Fruit fly (Drosophila melanogaster) whole organism, embryonic: ENCODE results near the gene CG13309.

ENCODE experiments used
- Atf3 ChIP-seq: fragments of 200-800 bp; sonication (Bioruptor generic); optimal IDR thresholded peaks from 3 replicates; lab custom pipeline; 2016; ENCODE audit warnings: missing biosample characterization, missing genetic modification characterization
- CG10366 ChIP-seq: fragments of 200-800 bp; sonication (Bioruptor generic); IDR thresholded peaks from 2 replicates; pipeline ENCODE4 v1.3.6; 2022; ENCODE audit warnings: missing biosample characterization, missing genetic modification characterization
- CG11504 ChIP-seq: fragments of 200-800 bp; sonication (Bioruptor generic); optimal IDR thresholded peaks from 3 replicates; lab custom pipeline; 2019; ENCODE audit warnings: missing biosample characterization, mild to moderate bottlenecking, missing genetic modification characterization, moderate library complexity
- CG11723 ChIP-seq: fragments of 200-800 bp; sonication (Bioruptor generic); optimal IDR thresholded peaks from 2 replicates; lab custom pipeline; 2017; ENCODE audit warnings: missing biosample characterization, mild to moderate bottlenecking, missing genetic modification characterization
- CG12104 ChIP-seq: fragments of 200-800 bp; sonication (Bioruptor generic); optimal IDR thresholded peaks from 3 replicates; lab custom pipeline; 2016; ENCODE audit warnings: missing biosample characterization, missing genetic modification characterization
- CG14860 ChIP-seq: fragments of 200-800 bp; sonication (Bioruptor generic); IDR thresholded peaks from 3 replicates; pipeline ENCODE4 v1.3.6; 2022; ENCODE audit warnings: missing biosample characterization, missing genetic modification characterization; ENCODE audit not compliant: partially characterized antibody
- CG17912 ChIP-seq: fragments of 200-800 bp; sonication (Bioruptor generic); optimal IDR thresholded peaks from 2 replicates; lab custom pipeline; 2018; ENCODE audit warnings: missing biosample characterization, mild to moderate bottlenecking, missing genetic modification characterization
- CG18599 ChIP-seq: fragments of 200-800 bp; sonication (Bioruptor generic); optimal IDR thresholded peaks from 3 replicates; lab custom pipeline; 2017; ENCODE audit warnings: missing biosample characterization, missing genetic modification characterization, mild to moderate bottlenecking, moderate library complexity, missing genetic modification reagents
- CG18619 ChIP-seq: fragments of 200-800 bp; sonication (Bioruptor generic); optimal IDR thresholded peaks from 3 replicates; lab custom pipeline; 2017; ENCODE audit warnings: missing biosample characterization, mild to moderate bottlenecking, missing genetic modification characterization
- CG2116 ChIP-seq: fragments of 200-800 bp; sonication (Bioruptor generic); optimal IDR thresholded peaks from 3 replicates; lab custom pipeline; 2018; ENCODE audit warnings: missing biosample characterization, mild to moderate bottlenecking, missing genetic modification characterization
- CG2199 ChIP-seq: fragments of 200-800 bp; sonication (Bioruptor generic); IDR thresholded peaks from 3 replicates; pipeline ENCODE4 v1.3.6; 2022; ENCODE audit warnings: missing biosample characterization, missing genetic modification characterization
- CG30403 ChIP-seq: fragments of 200-800 bp; sonication (Bioruptor generic); optimal IDR thresholded peaks from 3 replicates; lab custom pipeline; 2016; ENCODE audit warnings: missing biosample characterization, missing genetic modification characterization
- CG30431 ChIP-seq: fragments of 200-800 bp; sonication (Bioruptor generic); optimal IDR thresholded peaks from 2 replicates; lab custom pipeline; 2017; ENCODE audit warnings: missing biosample characterization, missing genetic modification characterization
- CG34224 ChIP-seq: fragments of 200-800 bp; sonication (Bioruptor generic); IDR thresholded peaks from 3 replicates; pipeline ENCODE4 v1.3.6; 2022; ENCODE audit warnings: missing biosample characterization, missing genetic modification characterization; ENCODE audit not compliant: partially characterized antibody
- CG42726 ChIP-seq: fragments of 200-800 bp; sonication (Bioruptor generic); IDR thresholded peaks from 2 replicates; pipeline ENCODE4 v1.3.6; 2022; ENCODE audit warnings: missing biosample characterization, missing genetic modification characterization; ENCODE audit not compliant: partially characterized antibody
- CG43689 ChIP-seq: fragments of 200-800 bp; sonication (Bioruptor generic); IDR thresholded peaks from 2 replicates; pipeline ENCODE4 v1.3.6; 2022; ENCODE audit warnings: missing biosample characterization, missing genetic modification characterization
- CG6254 ChIP-seq: fragments of 200-800 bp; sonication (Bioruptor generic); optimal IDR thresholded peaks from 3 replicates; lab custom pipeline; 2017; ENCODE audit warnings: mild to moderate bottlenecking, missing biosample characterization, missing genetic modification reagents, missing genetic modification characterization
- CG6272 ChIP-seq: fragments of 200-800 bp; sonication (Bioruptor generic); IDR thresholded peaks from 2 replicates; pipeline ENCODE4 v1.3.6; 2022; ENCODE audit warnings: missing biosample characterization, missing genetic modification characterization
- CG6854 ChIP-seq: fragments of 200-800 bp; sonication (Bioruptor generic); optimal IDR thresholded peaks from 3 replicates; lab custom pipeline; 2017; ENCODE audit warnings: missing biosample characterization, mild to moderate bottlenecking, missing genetic modification characterization
- CkIIα-i1 ChIP-seq: fragments of 200-800 bp; sonication (Bioruptor generic); IDR thresholded peaks from 2 replicates; pipeline ENCODE4 v1.3.6; 2022; ENCODE audit warnings: missing biosample characterization, missing genetic modification characterization
- Dll ChIP-seq: fragments of 200-800 bp; sonication (Bioruptor generic); IDR thresholded peaks from 4 replicates; pipeline ENCODE4 v1.3.6; 2022; ENCODE audit warnings: missing biosample characterization, missing genetic modification characterization; ENCODE audit not compliant: partially characterized antibody
- H2.0 ChIP-seq: fragments of 200-800 bp; sonication (Bioruptor generic); IDR thresholded peaks from 2 replicates; pipeline ENCODE4 v1.3.6; 2022; ENCODE audit warnings: missing biosample characterization, missing genetic modification characterization
- Hand ChIP-seq: fragments of 200-800 bp; sonication (Bioruptor generic); optimal IDR thresholded peaks from 2 replicates; lab custom pipeline; 2017; ENCODE audit warnings: mild to moderate bottlenecking, missing biosample characterization, missing genetic modification reagents, missing genetic modification characterization
- Lpt ChIP-seq: fragments of >200 bp; optimal IDR thresholded peaks from 2 replicates; lab custom pipeline; 2018; ENCODE audit warnings: missing biosample characterization, missing genetic modification characterization
- Nf-YA ChIP-seq: fragments of 200-800 bp; sonication (Bioruptor generic); IDR thresholded peaks from 2 replicates; pipeline ENCODE4 v1.3.6; 2022; ENCODE audit warnings: missing biosample characterization, missing genetic modification characterization
- Nf-YC ChIP-seq: fragments of 200-800 bp; optimal IDR thresholded peaks from 3 replicates; lab custom pipeline; 2019; ENCODE audit warnings: missing biosample characterization, mild to moderate bottlenecking, missing genetic modification characterization, moderate library complexity
- Ptx1 ChIP-seq: fragments of 200-800 bp; sonication (Bioruptor generic); IDR thresholded peaks from 2 replicates; pipeline ENCODE4 v1.3.6; 2022; ENCODE audit warnings: missing biosample characterization, missing genetic modification characterization
- Rfx ChIP-seq: fragments of 200-800 bp; sonication (Bioruptor generic); IDR thresholded peaks from 2 replicates; pipeline ENCODE4 v1.3.6; 2022; ENCODE audit warnings: missing biosample characterization, missing genetic modification characterization
- al ChIP-seq: fragments of 200-800 bp; sonication (Bioruptor generic); IDR thresholded peaks from 2 replicates; pipeline ENCODE4 v1.3.6; 2022; ENCODE audit warnings: missing biosample characterization, missing genetic modification characterization
- az2 ChIP-seq: fragments of 200-800 bp; sonication (Bioruptor generic); optimal IDR thresholded peaks from 3 replicates; lab custom pipeline; 2016; ENCODE audit warnings: missing biosample characterization, missing genetic modification characterization
- bsh ChIP-seq, 2 experiments: fragments of 200-800 bp; sonication (Bioruptor generic); optimal IDR thresholded peaks; 2 replicates each; lab custom pipeline; 2017 to 2018; ENCODE audit warnings: mild to moderate bottlenecking in 2 of 2, missing biosample characterization in 2 of 2, missing genetic modification characterization in 2 of 2, moderate library complexity in 1 of 2
- ci ChIP-seq: fragments of 200-800 bp; sonication (Bioruptor generic); IDR thresholded peaks from 3 replicates; pipeline ENCODE4 v1.3.6; 2022; ENCODE audit warnings: missing biosample characterization, missing genetic modification characterization
- dmrt11E ChIP-seq: fragments of 200-800 bp; sonication (Bioruptor generic); optimal IDR thresholded peaks from 3 replicates; lab custom pipeline; 2018; ENCODE audit warnings: missing biosample characterization, mild to moderate bottlenecking, missing genetic modification characterization, moderate library complexity
- dpn ChIP-seq, 2 experiments: fragments of 200-800 bp; sonication (Bioruptor generic); optimal IDR thresholded peaks; 3 replicates each; lab custom pipeline; 2016; ENCODE audit warnings: missing biosample characterization in 2 of 2, missing genetic modification characterization in 2 of 2
- ems ChIP-seq: fragments of 200-800 bp; sonication (Bioruptor generic); optimal IDR thresholded peaks from 3 replicates; lab custom pipeline; 2016; ENCODE audit warnings: missing biosample characterization, missing genetic modification characterization
- gcm ChIP-seq: fragments of 200-800 bp; sonication (Bioruptor generic); optimal IDR thresholded peaks from 2 replicates; lab custom pipeline; 2019; ENCODE audit warnings: missing biosample characterization, mild to moderate bottlenecking, missing genetic modification characterization, moderate library complexity
- gem ChIP-seq: fragments of 200-800 bp; sonication (Bioruptor generic); optimal IDR thresholded peaks from 2 replicates; lab custom pipeline; 2019; ENCODE audit warnings: missing biosample characterization, mild to moderate bottlenecking, missing genetic modification characterization, moderate library complexity
- jing ChIP-seq: fragments of 200-800 bp; sonication (Bioruptor generic); optimal IDR thresholded peaks from 2 replicates; lab custom pipeline; 2018; ENCODE audit warnings: missing biosample characterization, mild to moderate bottlenecking, missing genetic modification characterization
- lov ChIP-seq, 2 experiments: fragments of 200-800 bp in 1 of 2; fragments of >200 bp in 1 of 2; sonication (Bioruptor generic) in 1 of 2; IDR thresholded peaks in 1 of 2; optimal IDR thresholded peaks in 1 of 2; 2 replicates in 1 of 2; 3 replicates in 1 of 2; pipeline versions ENCODE4 v1.3.6 to Lab custom; 2017 to 2022; ENCODE audit warnings: missing biosample characterization in 1 of 2, missing genetic modification characterization in 1 of 2
- mld ChIP-seq: fragments of 200-800 bp; sonication (Bioruptor generic); IDR thresholded peaks from 3 replicates; pipeline ENCODE4 v1.3.6; 2022; ENCODE audit warnings: missing biosample characterization, missing genetic modification characterization; ENCODE audit not compliant: partially characterized antibody
- pros ChIP-seq: fragments of 200-800 bp; sonication (Bioruptor generic); optimal IDR thresholded peaks from 3 replicates; lab custom pipeline; 2019; ENCODE audit warnings: missing biosample characterization, mild to moderate bottlenecking, missing genetic modification characterization, moderate library complexity
- ranshi ChIP-seq: fragments of 200-800 bp; sonication (Bioruptor generic); IDR thresholded peaks from 2 replicates; pipeline ENCODE4 v1.3.6; 2022; ENCODE audit warnings: missing biosample characterization, missing genetic modification characterization
- ssp ChIP-seq: fragments of 200-800 bp; sonication (Bioruptor generic); IDR thresholded peaks from 2 replicates; pipeline ENCODE4 v1.3.6; 2022; ENCODE audit warnings: missing biosample characterization, missing genetic modification characterization
- tio ChIP-seq: fragments of 200-800 bp; sonication (Bioruptor generic); optimal IDR thresholded peaks from 2 replicates; lab custom pipeline; 2017; ENCODE audit warnings: missing biosample characterization, missing genetic modification characterization, inconsistent platforms
- trem ChIP-seq: fragments of 200-800 bp; optimal IDR thresholded peaks from 3 replicates; lab custom pipeline; 2019; ENCODE audit warnings: missing biosample characterization, mild to moderate bottlenecking, missing genetic modification characterization, moderate library complexity
- ttk ChIP-seq: fragments of 200-800 bp; sonication (Bioruptor generic); IDR thresholded peaks from 2 replicates; pipeline ENCODE4 v2.1.2; 2022; ENCODE audit warnings: missing biosample characterization, missing genetic modification characterization
- wor ChIP-seq: fragments of 200-800 bp; sonication (Bioruptor generic); IDR thresholded peaks from 2 replicates; pipeline ENCODE4 v1.3.6; 2022; ENCODE audit warnings: missing biosample characterization, missing genetic modification characterization
- yki ChIP-seq: fragments of >200 bp; optimal IDR thresholded peaks from 3 replicates; lab custom pipeline; 2018
- zen2 ChIP-seq: fragments of 200-800 bp; sonication (Bioruptor generic); IDR thresholded peaks from 3 replicates; pipeline ENCODE4 v1.3.6; 2022; ENCODE audit warnings: missing biosample characterization, missing genetic modification characterization; ENCODE audit not compliant: partially characterized antibody
- zfh2 ChIP-seq: fragments of 200-800 bp; sonication (Bioruptor generic); optimal IDR thresholded peaks from 2 replicates; lab custom pipeline; 2016; ENCODE audit warnings: missing biosample characterization, missing genetic modification characterization

Gene CG13309

DNA sequence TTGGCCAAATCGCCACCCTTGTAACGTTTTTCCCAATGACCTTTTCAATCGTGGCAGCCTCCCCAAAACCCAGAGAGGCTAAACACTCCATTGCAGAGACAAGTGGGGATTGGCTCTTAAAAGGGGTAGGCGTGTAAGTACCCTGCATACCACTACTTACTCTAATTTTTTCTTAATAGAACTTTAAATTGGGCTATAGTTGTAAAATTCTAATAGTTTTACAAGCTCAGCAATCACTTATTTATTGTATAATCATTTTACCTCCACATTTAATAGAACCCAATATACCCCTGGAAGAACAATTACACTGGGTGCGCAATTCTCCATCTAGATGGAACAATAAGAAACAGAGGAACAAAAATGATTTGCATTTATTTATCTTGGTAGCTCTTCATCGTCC is 31.6 kb downstream of the CG13309 start (continued):
- TF ChIP-seq bsh (GFP tag; optimal IDR thresholded peaks at IDR 0.05; lab: Kevin White, UChicago), result peak in 1 of 2 experiments; percentile 85
- peak; percentile 66 for TF ChIP-seq CG18619 (GFP tag; lab: Kevin White, UChicago)
- peak; percentile 51; the same call in 1 of the 2 replicates for TF ChIP-seq CG6272 (GFP tag; lab: Robert Waterston, UW)
- peak; percentile 85 for TF ChIP-seq Ptx1
- peak; percentile 49 for TF ChIP-seq gcm (GFP tag; lab: Kevin White, UChicago)
- peak; percentile 55 for TF ChIP-seq CG30431 (GFP tag; lab: Kevin White, UChicago)
- TF ChIP-seq H2.0 (GFP tag; lab: Robert Waterston, UW), result peak; percentile 75
- TF ChIP-seq Hand (GFP tag; lab: Kevin White, UChicago), result peak; percentile 63
- peak; percentile 33 for TF ChIP-seq Atf3 (GFP tag; lab: Kevin White, UChicago)
- TF ChIP-seq CG12104 (GFP tag; lab: Kevin White, UChicago), result peak; percentile 1
- no peak for TF ChIP-seq mld (GFP tag; lab: Robert Waterston, UW)
- peak; percentile 79 for TF ChIP-seq Rfx (GFP tag; lab: Robert Waterston, UW)
- TF ChIP-seq CG11504, result peak; percentile 87
- peak; percentile 43 for TF ChIP-seq CG6854 (GFP tag; lab: Kevin White, UChicago)
- TF ChIP-seq wor (GFP tag; lab: Robert Waterston, UW), result peak; percentile 55
- no peak; the same call in 1 of the 2 replicates for TF ChIP-seq CG43689
- TF ChIP-seq CG2116 (GFP tag; lab: Kevin White, UChicago), result peak; percentile 3
- TF ChIP-seq ems, result peak; percentile 66
- no peak for TF ChIP-seq CkIIα-i1 (GFP tag; lab: Robert Waterston, UW)
- no peak for TF ChIP-seq CG42726 (GFP tag; lab: Robert Waterston, UW)
- no peak for TF ChIP-seq lov (optimal IDR thresholded peaks at IDR 0.05; lab: Kevin White, UChicago)
- no peak for TF ChIP-seq lov (GFP tag; IDR thresholded peaks at IDR 0.05; lab: Robert Waterston, UW)
- no peak for TF ChIP-seq CG14860 (GFP tag; lab: Robert Waterston, UW)
- TF ChIP-seq ssp, result peak; percentile 64
- TF ChIP-seq al (GFP tag; lab: Robert Waterston, UW), result 0 out of 2 replicates have a peak, but pooled peaks have one; percentile 37
- peak; percentile 87 for TF ChIP-seq gem (tag; lab: Kevin White, UChicago)
- TF ChIP-seq trem (tag; lab: Kevin White, UChicago), result peak; percentile 39
- TF ChIP-seq CG11723 (GFP tag; lab: Kevin White, UChicago), result peak; percentile 46
- TF ChIP-seq CG30403 (GFP tag; lab: Kevin White, UChicago), result peak; percentile 75
- peak; percentile 77 for TF ChIP-seq ranshi
- 0 out of 2 replicates have a peak, but pooled peaks have one; percentile 45 for TF ChIP-seq Nf-YA (GFP tag; lab: Robert Waterston, UW)
- TF ChIP-seq CG18599 (GFP tag; lab: Kevin White, UChicago), result peak; percentile 89
- TF ChIP-seq yki (lab: Kevin White, UChicago), result no peak
- no peak for TF ChIP-seq zen2 (GFP tag; lab: Robert Waterston, UW)
- TF ChIP-seq dpn (GFP tag; optimal IDR thresholded peaks at IDR 0.05; lab: Kevin White, UChicago), result peak; percentile 72 to 75
- no peak for TF ChIP-seq pros (GFP tag; lab: Kevin White, UChicago)
- TF ChIP-seq CG6254 (GFP tag; lab: Kevin White, UChicago), result peak; percentile 67
- peak; percentile 85 for TF ChIP-seq ci
- TF ChIP-seq Dll, result no peak
- no peak for TF ChIP-seq Lpt
- peak; percentile 73 for TF ChIP-seq az2 (GFP tag; lab: Kevin White, UChicago)
- peak; percentile 62 for TF ChIP-seq dmrt11E (tag; lab: Kevin White, UChicago)
- TF ChIP-seq CG17912, result no peak
- TF ChIP-seq CG34224 (GFP tag; lab: Robert Waterston, UW), result no peak
- peak; percentile 72 for TF ChIP-seq CG10366
- no peak for TF ChIP-seq Nf-YC (tag; lab: Kevin White, UChicago)
- TF ChIP-seq jing, result peak; percentile 62
- 0 out of 3 replicates have a peak, but pooled peaks have one; percentile 79 for TF ChIP-seq CG2199 (GFP tag; lab: Robert Waterston, UW)
- TF ChIP-seq tio (GFP tag; lab: Kevin White, UChicago), result peak; percentile 59
- TF ChIP-seq zfh2 (GFP tag; lab: Kevin White, UChicago), result peak; percentile 46
- TF ChIP-seq ttk (GFP tag; lab: Robert Waterston, UW), result peak; percentile 79
